Worm (Caenorhabditis elegans) whole organism, young adult: ENCODE data around the gene sru-38.

Source experiments
- C17E4.6 ChIP-seq: fragments of 200-800 bp; sonication (Bioruptor generic); IDR thresholded peaks from 2 replicates; pipeline ENCODE4 v1.3.6; 2022; ENCODE audit warnings: missing genetic modification reagents, missing genetic modification characterization, missing compliant biosample characterization
- F10E7.11 ChIP-seq: sonication (generic microtip); optimal IDR thresholded peaks from 2 replicates; lab custom pipeline; 2017; ENCODE audit warnings: mild to moderate bottlenecking, missing genetic modification characterization, moderate library complexity, missing compliant biosample characterization
- F33H1.4 ChIP-seq: fragments of 200-800 bp; sonication (Bioruptor generic); IDR thresholded peaks from 2 replicates; pipeline ENCODE4 v1.3.6; 2022; ENCODE audit warnings: missing genetic modification reagents, missing genetic modification characterization, missing compliant biosample characterization
- F39B2.1 ChIP-seq: fragments of 200-800 bp; sonication (Bioruptor generic); IDR thresholded peaks from 2 replicates; pipeline ENCODE4 v1.3.6; 2022; ENCODE audit warnings: missing genetic modification reagents, missing genetic modification characterization, missing compliant biosample characterization
- F55B11.4 ChIP-seq: sonication (generic microtip); optimal IDR thresholded peaks from 2 replicates; lab custom pipeline; 2016; ENCODE audit warnings: missing compliant biosample characterization, missing genetic modification characterization, borderline replicate concordance; ENCODE audit not compliant: insufficient read depth
- T26A5.8 ChIP-seq: sonication (generic microtip); optimal IDR thresholded peaks from 2 replicates; lab custom pipeline; 2016; ENCODE audit warnings: missing genetic modification characterization, missing compliant biosample characterization
- Y79H2A.3 ChIP-seq: fragments of 200-800 bp; sonication (Bioruptor generic); conservative IDR thresholded peaks from 2 replicates; pipeline ENCODE4 v1.3.6; 2022; ENCODE audit warnings: missing genetic modification reagents, missing genetic modification characterization, missing compliant biosample characterization
- akir-1 ChIP-seq: fragments of 200-800 bp; sonication (Bioruptor generic); optimal IDR thresholded peaks from 2 replicates; lab custom pipeline; 2018; ENCODE audit warnings: mild to moderate bottlenecking, missing genetic modification characterization, moderate library complexity, missing compliant biosample characterization
- attf-5 ChIP-seq: fragments of 200-800 bp; sonication (Bioruptor generic); optimal IDR thresholded peaks from 2 replicates; lab custom pipeline; 2018; ENCODE audit warnings: mild to moderate bottlenecking, missing genetic modification characterization, missing compliant biosample characterization
- bed-1 ChIP-seq: fragments of 200-800 bp; sonication (Bioruptor generic); IDR thresholded peaks from 2 replicates; pipeline ENCODE4 v1.3.6; 2022; ENCODE audit warnings: missing genetic modification reagents, missing genetic modification characterization, missing compliant biosample characterization
- cebp-1 ChIP-seq, 2 experiments: fragments of 200-800 bp in 1 of 2; sonication (Bioruptor generic) in 1 of 2; sonication (generic microtip) in 1 of 2; IDR thresholded peaks in 1 of 2; optimal IDR thresholded peaks in 1 of 2; 2 replicates each; pipeline versions ENCODE4 v1.3.6 to Lab custom; 2017 to 2022; ENCODE audit warnings: missing compliant biosample characterization in 2 of 2, missing genetic modification characterization in 2 of 2, mild to moderate bottlenecking in 1 of 2, missing genetic modification reagents in 1 of 2, moderate library complexity in 1 of 2
- ceh-58 ChIP-seq: fragments of 200-800 bp; sonication (Bioruptor generic); IDR thresholded peaks from 2 replicates; pipeline ENCODE4 v1.3.6; 2022; ENCODE audit warnings: missing genetic modification characterization, missing compliant biosample characterization
- ceh-91 ChIP-seq: fragments of 200-800 bp; sonication (Bioruptor generic); IDR thresholded peaks from 2 replicates; pipeline ENCODE4 v1.3.6; 2022; ENCODE audit warnings: missing genetic modification reagents, missing genetic modification characterization, missing compliant biosample characterization
- die-1 ChIP-seq: sonication (generic microtip); optimal IDR thresholded peaks from 2 replicates; lab custom pipeline; 2016; ENCODE audit warnings: missing genotype, mild to moderate bottlenecking, missing genetic modification characterization, missing compliant biosample characterization
- dox-1 ChIP-seq: fragments of 200-800 bp; sonication (Bioruptor generic); IDR thresholded peaks from 2 replicates; pipeline ENCODE4 v1.3.6; 2022; ENCODE audit warnings: missing genetic modification reagents, missing genetic modification characterization, missing compliant biosample characterization
- dpff-1 ChIP-seq: sonication (generic microtip); optimal IDR thresholded peaks from 2 replicates; lab custom pipeline; 2017; ENCODE audit warnings: mild to moderate bottlenecking, missing genetic modification characterization, missing compliant biosample characterization
- dpl-1 ChIP-seq: fragments of 150-350 bp; optimal IDR thresholded peaks from 2 replicates; lab custom pipeline; 2014; ENCODE audit warnings: missing biosample characterization, missing genetic modification reagents, missing genetic modification characterization
- egl-44 ChIP-seq: fragments of 200-800 bp; sonication (Bioruptor generic); IDR thresholded peaks from 2 replicates; pipeline ENCODE4 v1.3.6; 2022; ENCODE audit warnings: missing genetic modification reagents, missing genetic modification characterization, missing compliant biosample characterization
- gei-17 ChIP-seq: fragments of 200-800 bp; sonication (Bioruptor generic); optimal IDR thresholded peaks from 2 replicates; lab custom pipeline; 2018; ENCODE audit warnings: mild to moderate bottlenecking, missing genetic modification characterization, missing compliant biosample characterization
- him-1 ChIP-seq: sonication (generic microtip); optimal IDR thresholded peaks from 2 replicates; lab custom pipeline; 2016; ENCODE audit warnings: missing genotype, missing genetic modification reagents, missing genetic modification characterization, missing compliant biosample characterization
- hmg-1.2 ChIP-seq: fragments of 200-800 bp; sonication (Bioruptor generic); IDR thresholded peaks from 2 replicates; pipeline ENCODE4 v1.3.6; 2022; ENCODE audit warnings: missing genetic modification reagents, missing genetic modification characterization, missing compliant biosample characterization
- lag-1 ChIP-seq: fragments of 200-800 bp; sonication (Bioruptor generic); IDR thresholded peaks from 2 replicates; pipeline ENCODE4 v1.3.6; 2022; ENCODE audit warnings: missing genetic modification reagents, missing genetic modification characterization, missing compliant biosample characterization
- let-607 ChIP-seq, 2 experiments: fragments of 200-800 bp in 1 of 2; sonication (Bioruptor generic) in 1 of 2; sonication (generic microtip) in 1 of 2; optimal IDR thresholded peaks; 2 replicates each; lab custom pipeline; 2016 to 2018; ENCODE audit warnings: mild to moderate bottlenecking in 2 of 2, missing compliant biosample characterization in 2 of 2, missing genetic modification characterization in 2 of 2, moderate library complexity in 2 of 2, missing genotype in 1 of 2
- lin-26 ChIP-seq: fragments of 200-800 bp; sonication (Bioruptor generic); IDR thresholded peaks from 2 replicates; pipeline ENCODE4 v1.3.6; 2022; ENCODE audit warnings: missing genetic modification reagents, missing genetic modification characterization, missing compliant biosample characterization
- lin-54 ChIP-seq: fragments of 200-800 bp; sonication (Bioruptor generic); optimal IDR thresholded peaks from 2 replicates; lab custom pipeline; 2018; ENCODE audit warnings: mild to moderate bottlenecking, missing genetic modification characterization, missing compliant biosample characterization
- mel-28 ChIP-seq: sonication (generic microtip); optimal IDR thresholded peaks from 2 replicates; lab custom pipeline; 2016; ENCODE audit warnings: borderline replicate concordance, mild to moderate bottlenecking, missing genetic modification characterization, missing compliant biosample characterization
- mes-4 ChIP-seq: sonication (generic microtip); optimal IDR thresholded peaks from 2 replicates; lab custom pipeline; 2016; ENCODE audit warnings: missing genotype, missing genetic modification characterization, missing compliant biosample characterization
- nfya-1 ChIP-seq: sonication (generic microtip); optimal IDR thresholded peaks from 2 replicates; lab custom pipeline; 2017; ENCODE audit warnings: antibody characterized with exemption, missing compliant biosample characterization, missing genetic modification characterization, borderline replicate concordance; ENCODE audit not compliant: insufficient read depth
- nfya-2 ChIP-seq: fragments of 200-800 bp; sonication (Bioruptor generic); IDR thresholded peaks from 2 replicates; pipeline ENCODE4 v1.3.6; 2022; ENCODE audit warnings: missing genetic modification reagents, missing genetic modification characterization, missing compliant biosample characterization
- nfyb-1 ChIP-seq: fragments of 200-800 bp; sonication (Bioruptor generic); IDR thresholded peaks from 2 replicates; pipeline ENCODE4 v1.3.6; 2022; ENCODE audit warnings: missing genetic modification reagents, missing genetic modification characterization, missing compliant biosample characterization
- nhr-120 ChIP-seq: fragments of 200-800 bp; sonication (Bioruptor generic); IDR thresholded peaks from 2 replicates; pipeline ENCODE4 v1.3.6; 2022; ENCODE audit warnings: missing genetic modification characterization, missing compliant biosample characterization
- nhr-27 ChIP-seq: fragments of 200-800 bp; sonication (Bioruptor generic); optimal IDR thresholded peaks from 2 replicates; lab custom pipeline; 2018; ENCODE audit warnings: mild to moderate bottlenecking, missing genetic modification characterization, moderate library complexity, missing compliant biosample characterization
- pha-4 ChIP-seq: fragments of 150-350 bp; sonication (generic microtip); optimal IDR thresholded peaks from 2 replicates; lab custom pipeline; 2014; ENCODE audit warnings: missing biosample characterization, missing genetic modification reagents, missing genetic modification characterization
- unc-130 ChIP-seq: sonication (generic microtip); optimal IDR thresholded peaks from 2 replicates; lab custom pipeline; 2016; ENCODE audit warnings: missing genetic modification reagents, missing genetic modification characterization, missing compliant biosample characterization
- xnd-1 ChIP-seq: sonication (generic microtip); optimal IDR thresholded peaks from 2 replicates; lab custom pipeline; 2016; ENCODE audit warnings: missing genotype, missing genetic modification reagents, missing genetic modification characterization, missing compliant biosample characterization
- zfh-2 ChIP-seq: fragments of 200-800 bp; sonication (Bioruptor generic); conservative IDR thresholded peaks from 2 replicates; pipeline ENCODE4 v1.3.6; 2022; ENCODE audit warnings: missing genetic modification reagents, missing genetic modification characterization, missing compliant biosample characterization
- ztf-22 ChIP-seq: fragments of 200-800 bp; sonication (Bioruptor generic); optimal IDR thresholded peaks from 2 replicates; lab custom pipeline; 2018; ENCODE audit warnings: mild to moderate bottlenecking, missing genetic modification characterization, moderate library complexity, missing compliant biosample characterization
- ztf-26 ChIP-seq: sonication (generic microtip); optimal IDR thresholded peaks from 2 replicates; lab custom pipeline; 2017; ENCODE audit warnings: missing genetic modification characterization, missing compliant biosample characterization
- ztf-28 ChIP-seq: fragments of 200-800 bp; sonication (Bioruptor generic); IDR thresholded peaks from 2 replicates; pipeline ENCODE4 v1.3.6; 2022; ENCODE audit warnings: missing genetic modification reagents, missing genetic modification characterization, missing compliant biosample characterization
- ztf-6 ChIP-seq: fragments of 200-800 bp; sonication (Bioruptor generic); IDR thresholded peaks from 2 replicates; pipeline ENCODE4 v1.3.6; 2022; ENCODE audit warnings: missing genetic modification reagents, missing genetic modification characterization, missing compliant biosample characterization

sru-38 gene

ce11 chrV:9835945-9836344, at the start of gene sru-38:
Gene sru-38, minus strand, starts transcription at chrV:9836045.
- TF ChIP-seq die-1 (tag; lab: Kevin White, UChicago) = no peak
- TF ChIP-seq xnd-1 (tag; lab: Kevin White, UChicago) = no peak
- TF ChIP-seq ztf-26 = no peak
- no peak for TF ChIP-seq unc-130 (GFP tag; lab: Kevin White, UChicago)
- TF ChIP-seq F10E7.11 (tag; lab: Kevin White, UChicago) = no peak
- TF ChIP-seq nhr-120 = no peak
- TF ChIP-seq dox-1 = no peak
- no peak for TF ChIP-seq dpff-1
- TF ChIP-seq bed-1 (GFP tag; lab: Robert Waterston, UW) = no peak
- no peak for TF ChIP-seq C17E4.6 (GFP tag; lab: Robert Waterston, UW)

- TF ChIP-seq nhr-120 (no peak), nfyb-1 (GFP tag; lab: Robert Waterston, UW) (no peak), lin-54 (GFP tag; lab: Kevin White, UChicago) (no peak), gei-17 (GFP tag; lab: Kevin White, UChicago) (no peak), akir-1 (GFP tag; lab: Kevin White, UChicago) (no peak), F55B11.4 (tag; lab: Kevin White, UChicago) (no peak), nhr-27 (tag; lab: Kevin White, UChicago) (no peak), F39B2.1 (GFP tag; lab: Robert Waterston, UW) (no peak), Y79H2A.3 (GFP tag; lab: Robert Waterston, UW) (no peak)
These were observed 44.0 kb upstream of the sru-38 start, which contains the start of gene sdz-31 for ce11 chrV:9879867-9880266. Gene sdz-31, plus strand, starts transcription at chrV:9880167.

- no peak for TF ChIP-seq dpl-1 (GFP tag; lab: Kevin White, UChicago)
- no peak for TF ChIP-seq pha-4 (tag; lab: Kevin White, UChicago)
- TF ChIP-seq hmg-1.2 (GFP tag; lab: Robert Waterston, UW) = no peak
- TF ChIP-seq zfh-2 (GFP tag; lab: Robert Waterston, UW) = no peak
- TF ChIP-seq cebp-1 (GFP tag; IDR thresholded peaks at IDR 0.05; lab: Robert Waterston, UW) = no peak
- no peak for TF ChIP-seq cebp-1 (tag; optimal IDR thresholded peaks at IDR 0.05; lab: Kevin White, UChicago)
- no peak for TF ChIP-seq lin-26 (GFP tag; lab: Robert Waterston, UW)
- no peak for TF ChIP-seq ztf-22 (GFP tag; lab: Kevin White, UChicago)
- no peak for TF ChIP-seq attf-5 (GFP tag; lab: Kevin White, UChicago)
- no peak for TF ChIP-seq mes-4 (tag; lab: Kevin White, UChicago)
- no peak for TF ChIP-seq mel-28 (tag; lab: Kevin White, UChicago)
- TF ChIP-seq nhr-120 = no peak
- no peak for TF ChIP-seq ztf-6 (GFP tag; lab: Robert Waterston, UW)
- no peak for TF ChIP-seq egl-44 (GFP tag; lab: Robert Waterston, UW)
- no peak for TF ChIP-seq ceh-91 (GFP tag; lab: Robert Waterston, UW)
- TF ChIP-seq nfya-2 (GFP tag; lab: Robert Waterston, UW) = no peak
- TF ChIP-seq T26A5.8 (tag; lab: Kevin White, UChicago) = no peak
- TF ChIP-seq nfyb-1 (GFP tag; lab: Robert Waterston, UW) = no peak
These were observed 43.6 kb upstream of the sru-38 start, which contains the start of gene srab-26 for ce11 chrV:9879404-9879803. Gene srab-26, minus strand, starts transcription at chrV:9879504.

- TF ChIP-seq egl-44 (GFP tag; lab: Robert Waterston, UW) (no peak), let-607 (tag; optimal IDR thresholded peaks at IDR 0.05; lab: Kevin White, UChicago) (no peak), ceh-58 (GFP tag; lab: Robert Waterston, UW) (no peak), ztf-22 (GFP tag; lab: Kevin White, UChicago) (no peak), lag-1 (GFP tag; lab: Robert Waterston, UW) (no peak), him-1 (tag; lab: Kevin White, UChicago) (no peak), unc-130 (GFP tag; lab: Kevin White, UChicago) (no peak), F33H1.4 (GFP tag; lab: Robert Waterston, UW) (no peak), nfya-1 (tag; lab: Kevin White, UChicago) (no peak), lin-54 (GFP tag; lab: Kevin White, UChicago) (no peak), ztf-28 (GFP tag; lab: Robert Waterston, UW) (no peak)
These were observed 35.5 kb upstream of the sru-38 start, which contains the start of gene srab-18 for ce11 chrV:9871339-9871738. Gene srab-18, minus strand, starts transcription at chrV:9871439.
